Worm (Caenorhabditis elegans) whole organism, L3 larva: ENCODE data around the gene ify-1.

ENCODE experiments used
- R02D3.7 ChIP-seq: fragments of 150-350 bp; optimal IDR thresholded peaks from 2 replicates; lab custom pipeline; 2014; ENCODE audit warnings: missing biosample characterization, missing genetic modification characterization
- ZK546.5 ChIP-seq: sonication (generic microtip); optimal IDR thresholded peaks from 2 replicates; lab custom pipeline; 2017; ENCODE audit warnings: missing biosample characterization, missing genetic modification characterization
- aly-2 ChIP-seq: fragments of 150-350 bp; optimal IDR thresholded peaks from 2 replicates; lab custom pipeline; 2014; ENCODE audit warnings: missing biosample characterization, missing genetic modification characterization
- ama-1 ChIP-seq: fragments of 150-350 bp; optimal IDR thresholded peaks from 2 replicates; lab custom pipeline; 2018
- ceh-16 ChIP-seq: sonication (generic microtip); optimal IDR thresholded peaks from 2 replicates; lab custom pipeline; 2017; ENCODE audit warnings: missing biosample characterization, missing genetic modification characterization
- ceh-28 ChIP-seq: fragments of 150-350 bp; optimal IDR thresholded peaks from 2 replicates; lab custom pipeline; 2014; ENCODE audit warnings: missing biosample characterization, missing genetic modification reagents, missing genetic modification characterization
- ceh-82 ChIP-seq: fragments of 150-350 bp; optimal IDR thresholded peaks from 2 replicates; lab custom pipeline; 2014; ENCODE audit warnings: missing biosample characterization, missing genetic modification characterization
- ceh-9 ChIP-seq: sonication (generic microtip); optimal IDR thresholded peaks from 2 replicates; lab custom pipeline; 2018; ENCODE audit warnings: missing biosample characterization, missing genetic modification characterization
- daf-12 ChIP-seq: fragments of 150-350 bp; optimal IDR thresholded peaks from 2 replicates; lab custom pipeline; 2014; ENCODE audit warnings: missing biosample characterization, missing genetic modification reagents, missing genetic modification characterization
- egl-27 ChIP-seq: sonication (generic microtip); optimal IDR thresholded peaks from 4 replicates; lab custom pipeline; 2017; ENCODE audit warnings: missing biosample characterization, missing genetic modification reagents, missing genetic modification characterization
- egl-5 ChIP-seq: fragments of 150-350 bp; optimal IDR thresholded peaks from 2 replicates; lab custom pipeline; 2017; ENCODE audit warnings: missing biosample characterization, missing genetic modification reagents, missing genetic modification characterization, inconsistent platforms
- elt-1 ChIP-seq: fragments of 150-350 bp; optimal IDR thresholded peaks from 2 replicates; lab custom pipeline; 2014; ENCODE audit warnings: missing biosample characterization, missing genetic modification characterization
- elt-2 ChIP-seq: sonication (generic microtip); optimal IDR thresholded peaks from 2 replicates; lab custom pipeline; 2016; ENCODE audit warnings: missing genetic modification reagents, mild to moderate bottlenecking, missing genetic modification characterization, missing compliant biosample characterization
- elt-3 ChIP-seq, 3 experiments: fragments of 150-350 bp in 1 of 3; sonication (generic microtip) in 2 of 3; optimal IDR thresholded peaks; 2 replicates in 2 of 3; 4 replicates in 1 of 3; lab custom pipeline; 2014 to 2017; ENCODE audit warnings: missing biosample characterization in 3 of 3, missing genetic modification characterization in 3 of 3
- eor-1 ChIP-seq, 2 experiments: fragments of 150-350 bp; optimal IDR thresholded peaks; 2 replicates each; lab custom pipeline; 2014 to 2018; ENCODE audit warnings: missing biosample characterization in 2 of 2, missing genetic modification characterization in 2 of 2
- fkh-10 ChIP-seq: sonication (generic microtip); optimal IDR thresholded peaks from 2 replicates; lab custom pipeline; 2017; ENCODE audit warnings: missing biosample characterization, missing genetic modification reagents, missing genetic modification characterization
- fkh-2 ChIP-seq: fragments of 150-350 bp; optimal IDR thresholded peaks from 2 replicates; lab custom pipeline; 2014; ENCODE audit warnings: missing biosample characterization, missing genetic modification reagents, missing genetic modification characterization
- fos-1 ChIP-seq: fragments of 150-350 bp; optimal IDR thresholded peaks from 2 replicates; lab custom pipeline; 2014; ENCODE audit warnings: missing biosample characterization, missing genetic modification characterization
- hmg-11 ChIP-seq: sonication (generic microtip); optimal IDR thresholded peaks from 2 replicates; lab custom pipeline; 2016; ENCODE audit warnings: missing genetic modification characterization, missing compliant biosample characterization
- jun-1 ChIP-seq: fragments of 150-350 bp; optimal IDR thresholded peaks from 2 replicates; lab custom pipeline; 2014; ENCODE audit warnings: missing biosample characterization, missing genetic modification reagents, missing genetic modification characterization
- lin-15B ChIP-seq: fragments of 150-350 bp; optimal IDR thresholded peaks from 2 replicates; lab custom pipeline; 2014; ENCODE audit warnings: missing biosample characterization, missing genetic modification characterization
- lin-39 ChIP-seq: fragments of 150-350 bp; optimal IDR thresholded peaks from 2 replicates; lab custom pipeline; 2018; ENCODE audit warnings: missing biosample characterization, missing genetic modification reagents, missing genetic modification characterization
- lsy-12 ChIP-seq: sonication (generic microtip); optimal IDR thresholded peaks from 2 replicates; lab custom pipeline; 2016; ENCODE audit warnings: mild to moderate bottlenecking, missing genetic modification characterization, missing compliant biosample characterization
- mdl-1 ChIP-seq: fragments of 150-350 bp; optimal IDR thresholded peaks from 2 replicates; lab custom pipeline; 2014; ENCODE audit warnings: missing biosample characterization, missing genetic modification characterization
- mml-1 ChIP-seq: fragments of 150-350 bp; sonication (generic microtip); optimal IDR thresholded peaks from 3 replicates; lab custom pipeline; 2014; ENCODE audit warnings: missing biosample characterization, missing genetic modification characterization
- nfya-1 ChIP-seq: sonication (generic microtip); optimal IDR thresholded peaks from 2 replicates; lab custom pipeline; 2017; ENCODE audit warnings: missing genetic modification characterization, mild to moderate bottlenecking, missing compliant biosample characterization, antibody characterized with exemption, moderate library complexity; ENCODE audit not compliant: insufficient read depth
- nhr-11 ChIP-seq: fragments of 150-350 bp; optimal IDR thresholded peaks from 2 replicates; lab custom pipeline; 2014; ENCODE audit warnings: missing biosample characterization, missing genetic modification characterization
- nhr-12 ChIP-seq: fragments of 150-350 bp; optimal IDR thresholded peaks from 2 replicates; lab custom pipeline; 2014; ENCODE audit warnings: missing biosample characterization, missing genetic modification characterization
- nhr-23 ChIP-seq: fragments of 150-350 bp; optimal IDR thresholded peaks from 2 replicates; lab custom pipeline; 2014; ENCODE audit warnings: missing biosample characterization, missing genetic modification reagents, missing genetic modification characterization
- nhr-237 ChIP-seq: fragments of 150-350 bp; optimal IDR thresholded peaks from 2 replicates; lab custom pipeline; 2014; ENCODE audit warnings: missing biosample characterization, missing genetic modification characterization
- nhr-25 ChIP-seq: sonication (generic microtip); optimal IDR thresholded peaks from 2 replicates; lab custom pipeline; 2017; ENCODE audit warnings: missing biosample characterization, missing genetic modification characterization
- nhr-28 ChIP-seq: fragments of 150-350 bp; optimal IDR thresholded peaks from 2 replicates; lab custom pipeline; 2014; ENCODE audit warnings: missing biosample characterization, missing genetic modification characterization
- nhr-43 ChIP-seq: sonication (generic microtip); optimal IDR thresholded peaks from 2 replicates; lab custom pipeline; 2016; ENCODE audit warnings: mild to moderate bottlenecking, missing genetic modification characterization, missing compliant biosample characterization; ENCODE audit not compliant: poor library complexity, severe bottlenecking
- nhr-67 ChIP-seq: fragments of 150-350 bp; optimal IDR thresholded peaks from 2 replicates; lab custom pipeline; 2014; ENCODE audit warnings: missing biosample characterization, missing genetic modification characterization
- nhr-76 ChIP-seq: fragments of 150-350 bp; sonication (generic microtip); optimal IDR thresholded peaks from 5 replicates; lab custom pipeline; 2014; ENCODE audit warnings: missing biosample characterization, missing genetic modification characterization
- nhr-77 ChIP-seq: fragments of 150-350 bp; optimal IDR thresholded peaks from 2 replicates; lab custom pipeline; 2014; ENCODE audit warnings: missing biosample characterization, missing genetic modification characterization
- pha-4 ChIP-seq: fragments of 150-350 bp; optimal IDR thresholded peaks from 2 replicates; lab custom pipeline; 2014; ENCODE audit warnings: missing biosample characterization, missing genetic modification reagents, missing genetic modification characterization
- pqm-1 ChIP-seq: fragments of 150-350 bp; optimal IDR thresholded peaks from 2 replicates; lab custom pipeline; 2017; ENCODE audit warnings: missing biosample characterization, missing genetic modification characterization, inconsistent platforms
- sea-2 ChIP-seq: fragments of 150-350 bp; sonication (generic microtip); optimal IDR thresholded peaks from 4 replicates; lab custom pipeline; 2014; ENCODE audit warnings: missing biosample characterization, missing genetic modification reagents, missing genetic modification characterization
- skn-1 ChIP-seq: fragments of 150-350 bp; optimal IDR thresholded peaks from 2 replicates; lab custom pipeline; 2014; ENCODE audit warnings: missing biosample characterization, missing genetic modification characterization
- snpc-4 ChIP-seq: fragments of 150-350 bp; optimal IDR thresholded peaks from 2 replicates; lab custom pipeline; 2014; ENCODE audit warnings: missing biosample characterization, missing genetic modification characterization
- tbx-2 ChIP-seq: sonication (generic microtip); optimal IDR thresholded peaks from 2 replicates; lab custom pipeline; 2016; ENCODE audit warnings: mild to moderate bottlenecking, missing genetic modification characterization, missing compliant biosample characterization
- unc-39 ChIP-seq: sonication (generic microtip); optimal IDR thresholded peaks from 4 replicates; lab custom pipeline; 2017; ENCODE audit warnings: missing biosample characterization, missing genetic modification characterization
- unc-62 ChIP-seq: fragments of 150-350 bp; sonication (generic microtip); optimal IDR thresholded peaks from 4 replicates; lab custom pipeline; 2014; ENCODE audit warnings: missing biosample characterization, missing genetic modification reagents, missing genetic modification characterization
- zag-1 ChIP-seq: fragments of 150-350 bp; optimal IDR thresholded peaks from 2 replicates; lab custom pipeline; 2014; ENCODE audit warnings: missing biosample characterization, missing genetic modification characterization
- ztf-11 ChIP-seq: fragments of 150-350 bp; optimal IDR thresholded peaks from 2 replicates; lab custom pipeline; 2014; ENCODE audit warnings: missing biosample characterization, missing genetic modification characterization
- ztf-4 ChIP-seq: fragments of 150-350 bp; optimal IDR thresholded peaks from 2 replicates; lab custom pipeline; 2014; ENCODE audit warnings: missing biosample characterization, missing genetic modification characterization

The ify-1 gene

DNA sequence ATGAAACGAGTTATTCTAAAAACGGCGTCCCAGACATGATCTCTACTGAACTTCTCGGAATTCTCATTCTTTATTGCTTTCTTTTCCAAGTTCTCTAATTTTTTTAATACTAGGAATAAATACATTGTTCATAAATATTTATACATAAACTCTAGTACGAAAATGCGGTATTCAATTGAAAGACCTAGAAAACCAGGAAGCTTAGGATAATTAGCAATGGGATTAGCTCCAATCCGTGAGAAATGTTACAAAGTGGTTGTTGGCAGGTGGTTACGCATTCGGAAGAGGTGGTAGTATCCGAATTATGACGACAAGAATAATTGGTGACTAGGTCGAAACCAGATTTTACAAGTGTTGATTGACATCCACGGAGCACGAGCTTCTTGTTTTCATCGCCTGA is 12.0 kb upstream of the ify-1 start:
- TF ChIP-seq ceh-82 (no peak), ceh-28 (no peak), egl-5 (no peak), pha-4 (tag; lab: Kevin White, UChicago) (no peak), nhr-25 (tag; lab: Kevin White, UChicago) (no peak), zag-1 (tag; lab: Kevin White, UChicago) (no peak), nhr-67 (tag; lab: Kevin White, UChicago) (no peak), nhr-237 (tag; lab: Kevin White, UChicago) (no peak), ZK546.5 (no peak), R02D3.7 (no peak), ztf-4 (no peak), unc-62 (GFP tag; lab: Kevin White, UChicago) (no peak), elt-1 (no peak), aly-2 (tag; lab: Kevin White, UChicago) (no peak), nhr-23 (tag; lab: Kevin White, UChicago) (no peak)
- TF ChIP-seq, all 47 proteins: peak for 0

DNA sequence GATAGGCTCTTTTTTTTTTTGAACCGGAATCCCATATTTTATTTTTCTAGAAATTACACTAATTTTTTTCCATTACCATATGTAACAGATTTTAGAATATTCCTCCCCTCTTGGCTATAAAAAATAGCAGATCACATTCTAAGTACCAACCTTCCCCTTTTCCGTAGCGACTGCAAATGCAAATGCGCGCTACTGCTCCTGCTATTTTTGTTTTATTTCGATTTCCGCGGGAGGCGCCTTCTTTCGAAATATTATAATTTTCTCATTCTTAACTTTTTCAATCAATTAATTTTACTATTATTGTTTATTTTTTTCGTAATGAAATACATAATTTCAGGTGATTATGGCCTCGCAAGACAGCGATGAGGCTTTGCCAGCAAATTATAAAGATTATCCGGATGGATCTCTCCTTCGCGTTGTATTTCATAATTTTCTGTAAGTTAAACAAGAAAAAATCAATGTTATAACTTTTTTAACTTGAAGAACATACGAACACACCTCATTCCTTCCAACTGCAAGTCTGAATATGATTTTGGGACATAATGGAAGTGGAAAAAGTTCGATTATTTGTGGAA is 6.9 kb upstream of the ify-1 start, which contains the start of gene smc-5:
Gene smc-5, plus strand, starts transcription at position 332 of the 575 bp plus-strand sequence.
- TF ChIP-seq tbx-2 (no peak), lin-15B (peak; percentile 90), nfya-1 (tag; lab: Kevin White, UChicago) (peak; percentile 81), nhr-28 (tag; lab: Kevin White, UChicago) (no peak), nhr-23 (tag; lab: Kevin White, UChicago) (peak; percentile 80), lsy-12 (tag; lab: Kevin White, UChicago) (no peak), jun-1 (tag; lab: Kevin White, UChicago) (peak; percentile 2), unc-62 (GFP tag; lab: Kevin White, UChicago) (no peak), eor-1 (tag; optimal IDR thresholded peaks at IDR 0.05; lab: Kevin White, UChicago) (no peak), pqm-1 (tag; lab: Kevin White, UChicago) (peak; percentile 36), nhr-12 (tag; lab: Kevin White, UChicago) (no peak), ztf-11 (no peak), mml-1 (no peak), egl-27 (tag; lab: Kevin White, UChicago) (no peak), nhr-25 (tag; lab: Kevin White, UChicago) (no peak), mdl-1 (tag; lab: Kevin White, UChicago) (no peak), ztf-4 (no peak), ceh-82 (no peak), pha-4 (tag; lab: Kevin White, UChicago) (no peak), aly-2 (tag; lab: Kevin White, UChicago) (no peak), elt-3 (tag; optimal IDR thresholded peaks at IDR 0.05; lab: Kevin White, UChicago) (no peak), fos-1 (tag; lab: Kevin White, UChicago) (no peak), egl-5 (peak; percentile 74), skn-1 (tag; lab: Kevin White, UChicago) (peak; percentile 57), fkh-2 (tag; lab: Kevin White, UChicago) (no peak), elt-1 (no peak), nhr-76 (tag; lab: Kevin White, UChicago) (no peak), unc-39 (tag; lab: Kevin White, UChicago) (no peak), nhr-11 (tag; lab: Kevin White, UChicago) (no peak), fkh-10 (GFP tag; lab: Kevin White, UChicago) (peak; percentile 13), hmg-11 (tag; lab: Kevin White, UChicago) (no peak), ceh-28 (no peak), nhr-237 (tag; lab: Kevin White, UChicago) (no peak), snpc-4 (tag; lab: Kevin White, UChicago) (peak; percentile 86), ceh-16 (no peak), zag-1 (tag; lab: Kevin White, UChicago) (no peak), R02D3.7 (peak; percentile 23), nhr-43 (tag; lab: Kevin White, UChicago) (peak; percentile 51), elt-2 (tag; lab: Kevin White, UChicago) (no peak), nhr-67 (tag; lab: Kevin White, UChicago) (no peak), lin-39 (tag; lab: Kevin White, UChicago) (peak; percentile 16), ZK546.5 (no peak), daf-12 (tag; lab: Kevin White, UChicago) (no peak), ama-1 (lab: Kevin White, UChicago) (no peak), ceh-9 (tag; lab: Kevin White, UChicago) (no peak), sea-2 (GFP tag; lab: Kevin White, UChicago) (no peak), nhr-77 (tag; lab: Kevin White, UChicago) (no peak)
